Fruit fly (Drosophila melanogaster) whole organism, prepupa: Measurements from ENCODE around the gene Alr.

Experiments
- CG10669 ChIP-seq: fragments of 200-800 bp; sonication (Bioruptor generic); optimal IDR thresholded peaks from 3 replicates; lab custom pipeline; 2018; ENCODE audit warnings: missing biosample characterization, mild to moderate bottlenecking, missing genetic modification characterization, moderate library complexity
- CG11762 ChIP-seq: fragments of 200-800 bp; sonication (Bioruptor generic); optimal IDR thresholded peaks from 3 replicates; lab custom pipeline; 2016; ENCODE audit warnings: missing biosample characterization, missing genetic modification characterization; ENCODE audit not compliant: insufficient read depth
- CG11902 ChIP-seq: fragments of 200-800 bp; sonication (Bioruptor generic); optimal IDR thresholded peaks from 3 replicates; lab custom pipeline; 2016; ENCODE audit warnings: missing biosample characterization, missing genetic modification characterization
- CG15336 ChIP-seq: fragments of 200-800 bp; sonication (Bioruptor generic); IDR thresholded peaks from 2 replicates; pipeline ENCODE4 v1.3.6; 2022; ENCODE audit warnings: missing biosample characterization, missing genetic modification characterization
- CG16779 ChIP-seq: fragments of 200-800 bp; sonication (Bioruptor generic); optimal IDR thresholded peaks from 3 replicates; lab custom pipeline; 2017; ENCODE audit warnings: missing biosample characterization, mild to moderate bottlenecking, missing genetic modification characterization
- CG3032 ChIP-seq: fragments of 200-800 bp; optimal IDR thresholded peaks from 2 replicates; lab custom pipeline; 2019; ENCODE audit warnings: missing biosample characterization, mild to moderate bottlenecking, missing genetic modification characterization, moderate library complexity
- CG3919 ChIP-seq: fragments of 200-800 bp; sonication (Bioruptor generic); optimal IDR thresholded peaks from 3 replicates; lab custom pipeline; 2016; ENCODE audit warnings: missing biosample characterization, missing genetic modification characterization
- CG4318 ChIP-seq: fragments of 200-800 bp; sonication (Bioruptor generic); optimal IDR thresholded peaks from 3 replicates; lab custom pipeline; 2017; ENCODE audit warnings: missing biosample characterization, mild to moderate bottlenecking, missing genetic modification characterization
- CG6276 ChIP-seq: fragments of 200-800 bp; sonication (Bioruptor generic); optimal IDR thresholded peaks from 2 replicates; lab custom pipeline; 2017; ENCODE audit warnings: missing biosample characterization, mild to moderate bottlenecking, missing genetic modification characterization
- CG6792 ChIP-seq: fragments of 200-800 bp; sonication (Bioruptor generic); optimal IDR thresholded peaks from 3 replicates; lab custom pipeline; 2016; ENCODE audit warnings: missing biosample characterization, missing genetic modification characterization
- CG6854 ChIP-seq: fragments of 200-800 bp; sonication (Bioruptor generic); optimal IDR thresholded peaks from 2 replicates; lab custom pipeline; 2017; ENCODE audit warnings: missing biosample characterization, mild to moderate bottlenecking, missing genetic modification characterization
- CG7368 ChIP-seq: fragments of 200-800 bp; sonication (Bioruptor generic); optimal IDR thresholded peaks from 3 replicates; lab custom pipeline; 2016; ENCODE audit warnings: missing biosample characterization, missing genetic modification characterization
- CG8119 ChIP-seq: fragments of 200-800 bp; sonication (Bioruptor generic); IDR thresholded peaks from 3 replicates; pipeline ENCODE4 v1.3.6; 2022; ENCODE audit warnings: missing biosample characterization, missing genetic modification characterization
- CG9139 ChIP-seq: fragments of 200-800 bp; sonication (Bioruptor generic); optimal IDR thresholded peaks from 3 replicates; lab custom pipeline; 2017; ENCODE audit warnings: missing biosample characterization, mild to moderate bottlenecking, missing genetic modification characterization
- Eip78C ChIP-seq: fragments of 200-800 bp; sonication (Bioruptor generic); peaks from one replicate; lab custom pipeline; 2016; ENCODE audit warnings: missing biosample characterization, missing genetic modification characterization
- Eip93F ChIP-seq: fragments of 200-800 bp; sonication (Bioruptor generic); optimal IDR thresholded peaks from 2 replicates; lab custom pipeline; 2016; ENCODE audit warnings: missing biosample characterization, mild to moderate bottlenecking, missing genetic modification characterization
- Hr4 ChIP-seq: fragments of 200-800 bp; sonication (Bioruptor generic); optimal IDR thresholded peaks from 3 replicates; lab custom pipeline; 2016; ENCODE audit warnings: missing biosample characterization, missing genetic modification characterization
- Lpt ChIP-seq: fragments of 200-800 bp; sonication (Bioruptor generic); optimal IDR thresholded peaks from 3 replicates; lab custom pipeline; 2016; ENCODE audit warnings: missing biosample characterization, missing genetic modification characterization
- Sox102F ChIP-seq: fragments of 200-800 bp; sonication (Bioruptor generic); optimal IDR thresholded peaks from 2 replicates; lab custom pipeline; 2016; ENCODE audit warnings: missing biosample characterization, mild to moderate bottlenecking, missing genetic modification characterization
- achi ChIP-seq: fragments of 200-800 bp; sonication (Bioruptor generic); optimal IDR thresholded peaks from 3 replicates; lab custom pipeline; 2016; ENCODE audit warnings: missing biosample characterization, missing genetic modification characterization
- cyc ChIP-seq: fragments of 200-800 bp; sonication (Bioruptor generic); optimal IDR thresholded peaks from 3 replicates; lab custom pipeline; 2016; ENCODE audit warnings: missing biosample characterization, missing genetic modification characterization
- eg ChIP-seq: fragments of 200-800 bp; sonication (Bioruptor generic); IDR thresholded peaks from 3 replicates; pipeline ENCODE4 v1.3.6; 2022; ENCODE audit warnings: missing biosample characterization, missing genetic modification characterization
- esn ChIP-seq: fragments of 200-800 bp; sonication (Bioruptor generic); optimal IDR thresholded peaks from 2 replicates; lab custom pipeline; 2016; ENCODE audit warnings: missing biosample characterization, mild to moderate bottlenecking, missing genetic modification characterization, moderate library complexity
- fd59A ChIP-seq: fragments of 200-800 bp; sonication (Bioruptor generic); optimal IDR thresholded peaks from 2 replicates; lab custom pipeline; 2017; ENCODE audit warnings: missing biosample characterization, mild to moderate bottlenecking, missing genetic modification characterization, missing genetic modification reagents
- fkh ChIP-seq: fragments of 200-800 bp; sonication (Bioruptor generic); optimal IDR thresholded peaks from 3 replicates; lab custom pipeline; 2017; ENCODE audit warnings: missing biosample characterization, mild to moderate bottlenecking, missing genetic modification characterization, moderate library complexity
- net ChIP-seq: fragments of 200-800 bp; sonication (Bioruptor generic); optimal IDR thresholded peaks from 3 replicates; lab custom pipeline; 2016; ENCODE audit warnings: missing biosample characterization, missing genetic modification characterization
- pdm3 ChIP-seq: fragments of 200-800 bp; sonication (Bioruptor generic); optimal IDR thresholded peaks from 3 replicates; lab custom pipeline; 2016; ENCODE audit warnings: missing biosample characterization, missing genetic modification characterization
- salr ChIP-seq, 2 experiments: fragments of 200-800 bp; sonication (Bioruptor generic); optimal IDR thresholded peaks; 3 replicates each; lab custom pipeline; 2016 to 2018; ENCODE audit warnings: missing biosample characterization in 2 of 2, missing genetic modification characterization in 2 of 2, mild to moderate bottlenecking in 1 of 2
- spab ChIP-seq: fragments of 200-800 bp; sonication (Bioruptor generic); optimal IDR thresholded peaks from 2 replicates; lab custom pipeline; 2017; ENCODE audit warnings: missing biosample characterization, mild to moderate bottlenecking, missing genetic modification characterization, missing genetic modification reagents
- ss ChIP-seq, 2 experiments: fragments of 200-800 bp; sonication (Bioruptor generic); optimal IDR thresholded peaks; 2 replicates in 1 of 2; 3 replicates in 1 of 2; lab custom pipeline; 2017 to 2018; ENCODE audit warnings: mild to moderate bottlenecking in 2 of 2, missing biosample characterization in 2 of 2, missing genetic modification characterization in 2 of 2, moderate library complexity in 1 of 2
- svp ChIP-seq: fragments of 200-800 bp; sonication (Bioruptor generic); peaks from one replicate; lab custom pipeline; 2016; ENCODE audit warnings: missing biosample characterization, missing genetic modification characterization
- vri ChIP-seq: fragments of 200-800 bp; sonication (Bioruptor generic); optimal IDR thresholded peaks from 3 replicates; lab custom pipeline; 2016; ENCODE audit warnings: missing biosample characterization, mild to moderate bottlenecking, missing genetic modification characterization

Alr gene

DNA sequence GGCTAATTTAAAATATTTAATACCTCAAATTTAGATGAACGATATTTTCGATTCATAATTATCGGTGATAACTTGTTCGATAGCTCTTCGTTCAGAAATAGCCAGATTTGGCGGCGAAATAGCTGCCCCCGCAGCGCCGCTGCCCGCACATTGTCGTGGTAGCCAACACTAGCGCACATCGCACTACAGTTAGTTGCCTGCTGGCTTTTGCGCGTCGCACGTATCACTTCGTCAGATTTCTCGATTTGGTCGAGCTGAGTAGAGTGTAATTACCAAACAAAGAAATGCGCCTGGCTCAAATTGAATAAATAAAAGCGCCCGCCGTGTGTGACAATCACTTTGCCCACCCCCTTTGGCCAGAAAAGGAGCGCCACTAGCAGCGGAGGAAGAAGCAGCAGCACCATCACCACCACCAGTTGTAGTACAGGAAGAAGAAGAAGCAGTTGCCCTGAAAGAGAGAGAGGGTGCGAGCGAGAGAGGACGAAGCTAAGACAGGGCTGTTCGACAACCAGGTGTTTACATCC lies 2.6 kb downstream of the Alr start, which contains the start of gene Abcd3 (continued):
- peak; percentile 16 for TF ChIP-seq CG9139 (GFP tag; lab: Kevin White, UChicago)
- peak; percentile 54; the same call in 1 of the 3 replicates for TF ChIP-seq CG8119 (GFP tag; lab: Robert Waterston, UW)
- TF ChIP-seq Lpt (GFP tag; lab: Kevin White, UChicago) = no peak
- TF ChIP-seq ss (GFP tag; optimal IDR thresholded peaks at IDR 0.05; lab: Kevin White, UChicago) = peak; percentile 52 to 59
- TF ChIP-seq eg = peak; percentile 42; the same call in 2 of the 3 replicates
- TF ChIP-seq CG6854 = peak; percentile 61
- no peak for TF ChIP-seq Sox102F
- TF ChIP-seq net (GFP tag; lab: Kevin White, UChicago) = peak; percentile 48
- TF ChIP-seq CG16779 (tag; lab: Kevin White, UChicago) = no peak
- no peak for TF ChIP-seq CG4318 (GFP tag; lab: Kevin White, UChicago)

DNA sequence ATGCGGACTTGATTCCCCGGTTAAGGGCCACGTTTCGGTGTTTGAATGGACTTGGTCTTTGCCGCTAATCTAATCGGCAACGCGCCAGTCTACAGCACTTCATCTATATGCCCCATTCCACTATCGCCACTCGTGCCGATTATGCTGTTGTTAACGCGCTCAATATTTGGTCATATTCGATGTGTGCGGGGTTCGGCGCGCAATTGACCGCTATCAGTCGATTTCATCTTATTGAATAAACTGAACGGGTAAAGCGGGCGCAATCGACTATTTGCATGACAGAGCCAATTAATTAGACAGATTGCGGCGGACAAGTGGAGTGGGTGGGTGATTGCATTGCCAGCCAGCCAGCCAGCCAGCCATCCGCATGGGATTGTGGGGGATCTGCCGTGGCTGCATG lies 4.2 kb downstream of the Alr start:
- TF ChIP-seq CG11902 (GFP tag; lab: Kevin White, UChicago) (no peak), vri (GFP tag; lab: Kevin White, UChicago) (peak; percentile 37)

DNA sequence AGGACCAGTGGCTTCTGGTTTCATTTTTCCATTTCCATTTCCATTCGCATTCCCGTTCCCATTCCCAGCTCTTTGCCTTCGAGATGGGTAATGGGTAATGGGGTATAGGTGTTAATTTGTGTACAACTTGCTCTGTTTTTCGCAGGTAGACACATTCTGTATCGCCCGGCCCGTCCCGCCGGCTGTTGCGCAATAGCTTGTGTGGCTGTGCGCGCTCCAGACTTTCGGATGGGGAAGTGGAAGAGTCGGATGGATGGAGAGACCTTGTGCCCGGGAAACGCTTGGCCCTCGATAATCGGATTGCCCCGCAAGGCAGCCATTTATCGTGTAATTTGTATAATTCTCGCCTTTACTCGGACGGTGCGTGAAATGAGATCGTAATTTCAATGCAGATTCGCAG lies 5.6 kb downstream of the Alr start:
- TF ChIP-seq Eip78C = peak; percentile 39
- TF ChIP-seq fkh (GFP tag; lab: Kevin White, UChicago) = no peak
- peak; percentile 75 for TF ChIP-seq vri (GFP tag; lab: Kevin White, UChicago)

dm6 chrX:19754152-19754579 lies 6.1 kb downstream of the Alr start:
- TF ChIP-seq Eip78C = peak; percentile 23
- no peak for TF ChIP-seq CG3032
- peak; percentile 73 for TF ChIP-seq svp (GFP tag; lab: Kevin White, UChicago)

DNA sequence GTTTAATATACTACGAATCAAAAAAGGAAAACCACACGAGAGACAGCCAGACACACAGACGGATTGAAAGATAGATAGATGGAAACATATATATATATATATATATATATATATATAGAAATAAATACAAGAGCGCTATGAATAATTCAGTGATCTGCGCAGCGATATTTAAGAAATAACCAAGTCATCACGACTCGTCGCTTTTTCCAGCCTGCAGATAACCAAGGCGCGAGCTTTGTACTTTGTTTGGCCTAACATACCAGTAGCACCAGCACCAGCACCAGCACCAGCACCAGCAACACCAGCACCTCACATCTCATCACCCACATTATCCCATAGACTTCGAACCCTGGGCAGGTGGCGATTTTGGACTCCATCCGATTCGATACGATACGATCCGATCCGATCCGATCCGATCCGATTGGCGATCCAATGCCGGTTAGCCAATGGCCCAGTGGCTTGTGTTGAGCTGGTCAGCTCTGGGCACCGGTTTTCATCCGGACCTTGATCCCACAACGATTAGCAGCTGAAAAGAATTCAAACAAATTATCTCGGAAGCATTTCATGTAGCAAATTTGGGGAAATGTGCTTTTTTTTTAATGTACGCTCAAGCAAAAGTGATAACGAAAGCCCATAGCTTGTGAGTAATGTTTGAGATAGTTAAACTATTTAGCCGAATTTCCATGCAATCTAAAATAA lies 6.7 kb downstream of the Alr start:
- TF ChIP-seq CG7368 (GFP tag; lab: Kevin White, UChicago) (no peak), CG15336 (GFP tag; lab: Robert Waterston, UW) (no peak), Lpt (GFP tag; lab: Kevin White, UChicago) (no peak), CG6276 (GFP tag; lab: Kevin White, UChicago) (no peak), Eip93F (GFP tag; lab: Kevin White, UChicago) (no peak), CG6792 (no peak), cyc (no peak), fd59A (GFP tag; lab: Kevin White, UChicago) (no peak), pdm3 (no peak), spab (no peak), CG10669 (no peak), CG11762 (GFP tag; lab: Kevin White, UChicago) (no peak), salr (GFP tag; optimal IDR thresholded peaks at IDR 0.05; lab: Kevin White, UChicago) (no peak), svp (GFP tag; lab: Kevin White, UChicago) (no peak), vri (GFP tag; lab: Kevin White, UChicago) (no peak), Sox102F (no peak), achi (GFP tag; lab: Kevin White, UChicago) (no peak), Hr4 (no peak)

DNA sequence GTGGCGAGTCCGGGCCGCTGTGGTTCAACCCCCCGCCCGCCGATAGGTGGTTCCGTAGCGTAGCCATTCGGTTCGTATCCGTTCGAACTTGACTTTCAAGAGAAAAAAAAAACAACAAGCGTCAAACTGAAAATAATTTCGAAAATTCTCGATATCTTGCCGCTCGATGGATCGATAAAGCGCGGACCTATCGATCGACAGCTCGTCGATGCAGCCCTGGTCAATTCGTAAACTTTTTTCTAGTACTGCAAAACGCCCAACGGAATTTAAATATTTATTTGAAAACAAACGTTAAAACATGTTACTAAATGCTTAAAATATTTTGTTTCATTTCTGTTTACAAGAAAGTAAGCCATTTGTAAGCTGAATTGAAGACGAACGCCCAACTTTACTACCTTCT lies 14.1 kb downstream of the Alr start:
- TF ChIP-seq net (GFP tag; lab: Kevin White, UChicago) (no peak), esn (GFP tag; lab: Kevin White, UChicago) (peak; percentile 9), Eip78C (peak; percentile 55), CG15336 (GFP tag; lab: Robert Waterston, UW) (no peak), CG3919 (no peak)
